Fruit fly (Drosophila melanogaster): ENCODE results near the gene Hmu.

DNA sequence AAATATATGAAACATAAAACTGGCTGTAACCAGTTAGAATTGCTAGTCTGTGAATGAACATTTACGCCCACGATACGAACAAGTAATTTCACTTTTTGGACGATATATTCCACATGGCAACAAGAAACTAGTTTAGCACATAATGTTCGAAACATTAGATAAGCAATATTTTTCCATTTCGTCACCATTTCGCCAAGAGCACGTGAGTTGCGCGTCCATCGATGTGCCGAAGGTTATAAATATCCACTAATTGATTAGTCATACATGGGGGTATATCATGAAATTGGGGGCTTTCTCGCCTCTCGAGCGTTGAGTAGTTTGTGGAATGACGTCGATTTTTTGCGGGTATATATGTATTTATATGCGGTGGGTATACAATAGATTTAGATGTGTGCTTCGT lies 5.5 kb downstream of the Hmu start:
- TF ChIP-seq Opbp (GFP tag; IDR thresholded peaks at IDR 0.05; ENCODE audit: partially characterized antibody) (no peak), Hr51 (GFP tag; optimal IDR thresholded peaks at IDR 0.05) (no peak), cwo (GFP tag; optimal IDR thresholded peaks at IDR 0.05) (peak; percentile 97), Dll (GFP tag; IDR thresholded peaks at IDR 0.05; ENCODE audit: partially characterized antibody) (no peak), CG18262 (tag; optimal IDR thresholded peaks at IDR 0.05) (no peak), CG8478 (optimal IDR thresholded peaks at IDR 0.05) (no peak), zen (tag; optimal IDR thresholded peaks at IDR 0.05) (no peak)

All from whole organism, embryonic.